Fruit fly (Drosophila melanogaster) whole organism, embryonic: Measurements from ENCODE around the gene CG31538.

Experiments
- Abd-B ChIP-seq: fragments of 200-800 bp; sonication (Bioruptor generic); optimal IDR thresholded peaks from 2 replicates; lab custom pipeline; 2018; ENCODE audit warnings: missing biosample characterization, mild to moderate bottlenecking, missing genetic modification characterization, moderate library complexity
- CG10321 ChIP-seq: fragments of 200-800 bp; sonication (Bioruptor generic); IDR thresholded peaks from 2 replicates; pipeline ENCODE4 v1.3.6; 2022; ENCODE audit warnings: missing biosample characterization, missing genetic modification characterization
- CG12769 ChIP-seq: fragments of 200-800 bp; sonication (Bioruptor generic); optimal IDR thresholded peaks from 2 replicates; lab custom pipeline; 2019; ENCODE audit warnings: missing biosample characterization, mild to moderate bottlenecking, missing genetic modification characterization, moderate library complexity
- CG1529 ChIP-seq: fragments of 200-800 bp; sonication (Bioruptor generic); optimal IDR thresholded peaks from 3 replicates; lab custom pipeline; 2018; ENCODE audit warnings: missing biosample characterization, missing genetic modification characterization
- CG15514 ChIP-seq: fragments of 200-800 bp; sonication (Bioruptor generic); optimal IDR thresholded peaks from 3 replicates; lab custom pipeline; 2017; ENCODE audit warnings: missing biosample characterization, missing genetic modification characterization, mild to moderate bottlenecking, moderate library complexity, missing genetic modification reagents
- CG1603 ChIP-seq: fragments of 200-800 bp; sonication (Bioruptor generic); optimal IDR thresholded peaks from 2 replicates; lab custom pipeline; 2019; ENCODE audit warnings: missing biosample characterization, mild to moderate bottlenecking, missing genetic modification characterization, moderate library complexity
- CG1647 ChIP-seq: fragments of 200-800 bp; sonication (Bioruptor generic); optimal IDR thresholded peaks from 3 replicates; lab custom pipeline; 2016; ENCODE audit warnings: missing biosample characterization, missing genetic modification characterization
- CG16863 ChIP-seq: fragments of 200-800 bp; sonication (Bioruptor generic); optimal IDR thresholded peaks from 3 replicates; lab custom pipeline; 2016; ENCODE audit warnings: missing biosample characterization, missing genetic modification characterization
- CG18011 ChIP-seq: fragments of 200-800 bp; sonication (Bioruptor generic); optimal IDR thresholded peaks from 2 replicates; lab custom pipeline; 2017; ENCODE audit warnings: missing biosample characterization, missing genetic modification characterization, mild to moderate bottlenecking, moderate library complexity, missing genotype
- CG2129 ChIP-seq: fragments of 200-800 bp; sonication (Bioruptor generic); IDR thresholded peaks from 2 replicates; pipeline ENCODE4 v1.3.6; 2022; ENCODE audit warnings: missing biosample characterization, missing genetic modification characterization; ENCODE audit not compliant: partially characterized antibody
- CG30403 ChIP-seq: fragments of 200-800 bp; sonication (Bioruptor generic); optimal IDR thresholded peaks from 3 replicates; lab custom pipeline; 2016; ENCODE audit warnings: missing biosample characterization, missing genetic modification characterization
- CG3065 ChIP-seq: fragments of 200-800 bp; sonication (Bioruptor generic); optimal IDR thresholded peaks from 2 replicates; lab custom pipeline; 2016; ENCODE audit warnings: missing biosample characterization, missing genetic modification characterization
- CG31388 ChIP-seq: fragments of 200-800 bp; sonication (Bioruptor generic); optimal IDR thresholded peaks from 2 replicates; lab custom pipeline; 2016; ENCODE audit warnings: missing biosample characterization, missing genetic modification characterization
- CG3838 ChIP-seq: fragments of 200-800 bp; sonication (Bioruptor generic); optimal IDR thresholded peaks from 3 replicates; lab custom pipeline; 2016; ENCODE audit warnings: missing biosample characterization, missing genetic modification characterization
- CG3995 ChIP-seq: fragments of 200-800 bp; sonication (Bioruptor generic); optimal IDR thresholded peaks from 3 replicates; lab custom pipeline; 2016; ENCODE audit warnings: missing biosample characterization, missing genetic modification characterization
- CG4282 ChIP-seq: fragments of 200-800 bp; sonication (Bioruptor generic); optimal IDR thresholded peaks from 2 replicates; lab custom pipeline; 2016; ENCODE audit warnings: missing biosample characterization, missing genetic modification characterization
- CG6689 ChIP-seq: fragments of 200-800 bp; sonication (Bioruptor generic); IDR thresholded peaks from 2 replicates; pipeline ENCODE4 v1.3.6; 2022; ENCODE audit warnings: missing biosample characterization, missing genetic modification characterization
- CG7271 ChIP-seq: fragments of 200-800 bp; sonication (Bioruptor generic); optimal IDR thresholded peaks from 2 replicates; lab custom pipeline; 2018; ENCODE audit warnings: missing biosample characterization, mild to moderate bottlenecking, missing genetic modification characterization, moderate library complexity
- CG7786 ChIP-seq: fragments of 200-800 bp; sonication (Bioruptor generic); optimal IDR thresholded peaks from 2 replicates; lab custom pipeline; 2016; ENCODE audit warnings: missing biosample characterization, missing genetic modification characterization
- CG8765 ChIP-seq: fragments of 200-800 bp; sonication (Bioruptor generic); IDR thresholded peaks from 2 replicates; pipeline ENCODE4 v1.3.6; 2022; ENCODE audit warnings: missing biosample characterization, missing genetic modification characterization
- CG9727 ChIP-seq: fragments of 200-800 bp; sonication (Bioruptor generic); optimal IDR thresholded peaks from 3 replicates; lab custom pipeline; 2017; ENCODE audit warnings: missing biosample characterization, mild to moderate bottlenecking, missing genetic modification characterization
- CG9817 ChIP-seq: fragments of 200-800 bp; sonication (Bioruptor generic); optimal IDR thresholded peaks from 2 replicates; lab custom pipeline; 2018; ENCODE audit warnings: missing biosample characterization, mild to moderate bottlenecking, missing genetic modification characterization, moderate library complexity
- Dip3 ChIP-seq: fragments of 200-800 bp; sonication (Bioruptor generic); optimal IDR thresholded peaks from 3 replicates; lab custom pipeline; 2016; ENCODE audit warnings: missing biosample characterization, missing genetic modification characterization
- Drgx ChIP-seq: fragments of 200-800 bp; sonication (Bioruptor generic); IDR thresholded peaks from 2 replicates; pipeline ENCODE4 v1.3.6; 2022; ENCODE audit warnings: missing biosample characterization, missing genetic modification characterization
- Hey ChIP-seq: fragments of 200-800 bp; sonication (Bioruptor generic); optimal IDR thresholded peaks from 3 replicates; lab custom pipeline; 2018; ENCODE audit warnings: missing biosample characterization, mild to moderate bottlenecking, missing genetic modification characterization
- Lhr ChIP-seq: fragments of 200-800 bp; sonication (Bioruptor generic); optimal IDR thresholded peaks from 3 replicates; lab custom pipeline; 2017; ENCODE audit warnings: mild to moderate bottlenecking, missing biosample characterization, missing genetic modification reagents, missing genetic modification characterization
- MBD-R2 ChIP-seq: fragments of 200-800 bp; sonication (Bioruptor generic); IDR thresholded peaks from 2 replicates; pipeline ENCODE4 v1.3.6; 2022; ENCODE audit warnings: missing biosample characterization, missing genetic modification characterization
- NfI ChIP-seq: fragments of 200-800 bp; sonication (Bioruptor generic); optimal IDR thresholded peaks from 3 replicates; lab custom pipeline; 2018; ENCODE audit warnings: missing biosample characterization, mild to moderate bottlenecking, missing genetic modification characterization, moderate library complexity
- Rfx ChIP-seq: fragments of 200-800 bp; sonication (Bioruptor generic); IDR thresholded peaks from 2 replicates; pipeline ENCODE4 v1.3.6; 2022; ENCODE audit warnings: missing biosample characterization, missing genetic modification characterization
- Scr ChIP-seq: fragments of 200-800 bp; sonication (Bioruptor generic); IDR thresholded peaks from 2 replicates; pipeline ENCODE4 v1.3.6; 2022; ENCODE audit warnings: missing biosample characterization, missing genetic modification characterization; ENCODE audit not compliant: partially characterized antibody
- Sin3A ChIP-seq: fragments of >200 bp; optimal IDR thresholded peaks from 2 replicates; lab custom pipeline; 2018
- Six4 ChIP-seq: fragments of 200-800 bp; sonication (Bioruptor generic); optimal IDR thresholded peaks from 2 replicates; lab custom pipeline; 2016; ENCODE audit warnings: missing biosample characterization, missing genetic modification characterization
- cas ChIP-seq: fragments of 200-800 bp; sonication (Bioruptor generic); IDR thresholded peaks from 2 replicates; pipeline ENCODE4 v1.3.6; 2022; ENCODE audit warnings: missing biosample characterization, missing genetic modification characterization
- dmrt99B ChIP-seq: fragments of 200-800 bp; sonication (Bioruptor generic); optimal IDR thresholded peaks from 2 replicates; lab custom pipeline; 2018; ENCODE audit warnings: missing biosample characterization, mild to moderate bottlenecking, missing genetic modification characterization, moderate library complexity
- dpn ChIP-seq, 2 experiments: fragments of 200-800 bp; sonication (Bioruptor generic); optimal IDR thresholded peaks; 3 replicates each; lab custom pipeline; 2016; ENCODE audit warnings: missing biosample characterization in 2 of 2, missing genetic modification characterization in 2 of 2
- emc ChIP-seq: fragments of 200-800 bp; sonication (Bioruptor generic); optimal IDR thresholded peaks from 2 replicates; lab custom pipeline; 2016; ENCODE audit warnings: missing biosample characterization, missing genetic modification characterization
- exex ChIP-seq: fragments of 200-800 bp; sonication (Bioruptor generic); optimal IDR thresholded peaks from 4 replicates; lab custom pipeline; 2018; ENCODE audit warnings: missing biosample characterization, mild to moderate bottlenecking, missing genetic modification characterization, moderate library complexity
- gfzf ChIP-seq: fragments of 200-800 bp; sonication (Bioruptor generic); optimal IDR thresholded peaks from 2 replicates; lab custom pipeline; 2016; ENCODE audit warnings: missing biosample characterization, mild to moderate bottlenecking, missing genetic modification characterization, moderate library complexity
- hbn ChIP-seq: fragments of 200-800 bp; sonication (Bioruptor generic); IDR thresholded peaks from 2 replicates; pipeline ENCODE4 v1.3.6; 2022; ENCODE audit warnings: missing biosample characterization, missing genetic modification characterization; ENCODE audit not compliant: partially characterized antibody
- jumu ChIP-seq: fragments of 200-800 bp; sonication (Bioruptor generic); optimal IDR thresholded peaks from 3 replicates; lab custom pipeline; 2016; ENCODE audit warnings: missing biosample characterization, missing genetic modification characterization
- kay ChIP-seq: fragments of 200-800 bp; sonication (Bioruptor generic); optimal IDR thresholded peaks from 2 replicates; lab custom pipeline; 2016; ENCODE audit warnings: missing biosample characterization, missing genetic modification characterization
- luna ChIP-seq: fragments of 200-800 bp; sonication (Bioruptor generic); optimal IDR thresholded peaks from 2 replicates; lab custom pipeline; 2016; ENCODE audit warnings: missing biosample characterization, missing genetic modification characterization
- odd ChIP-seq: fragments of 200-800 bp; sonication (Bioruptor generic); optimal IDR thresholded peaks from 2 replicates; lab custom pipeline; 2017; ENCODE audit warnings: missing biosample characterization, mild to moderate bottlenecking, missing genetic modification characterization
- pnt ChIP-seq: fragments of 200-800 bp; sonication (Bioruptor generic); optimal IDR thresholded peaks from 3 replicates; lab custom pipeline; 2016; ENCODE audit warnings: missing biosample characterization, missing genetic modification characterization
- row ChIP-seq: fragments of 200-800 bp; sonication (Bioruptor generic); IDR thresholded peaks from 3 replicates; pipeline ENCODE4 v1.3.6; 2022; ENCODE audit warnings: missing biosample characterization, missing genetic modification characterization
- run ChIP-seq: fragments of 200-800 bp; sonication (Bioruptor generic); optimal IDR thresholded peaks from 3 replicates; lab custom pipeline; 2018; ENCODE audit warnings: missing biosample characterization, mild to moderate bottlenecking, missing genetic modification characterization
- sr ChIP-seq: fragments of 200-800 bp; sonication (Bioruptor generic); IDR thresholded peaks from 3 replicates; pipeline ENCODE4 v1.3.6; 2022; ENCODE audit warnings: missing biosample characterization, missing genetic modification characterization
- usp ChIP-seq: fragments of >200 bp; optimal IDR thresholded peaks from 2 replicates; lab custom pipeline; 2017; ENCODE audit warnings: missing biosample characterization, missing genetic modification characterization
- vvl ChIP-seq: fragments of 200-800 bp; sonication (Bioruptor generic); IDR thresholded peaks from 2 replicates; pipeline ENCODE4 v1.3.6; 2022; ENCODE audit warnings: missing biosample characterization, missing genetic modification characterization
- zf30C ChIP-seq: fragments of 200-800 bp; sonication (Bioruptor generic); optimal IDR thresholded peaks from 3 replicates; lab custom pipeline; 2018; ENCODE audit warnings: missing biosample characterization, mild to moderate bottlenecking, missing genetic modification characterization

CG31538 gene

DNA sequence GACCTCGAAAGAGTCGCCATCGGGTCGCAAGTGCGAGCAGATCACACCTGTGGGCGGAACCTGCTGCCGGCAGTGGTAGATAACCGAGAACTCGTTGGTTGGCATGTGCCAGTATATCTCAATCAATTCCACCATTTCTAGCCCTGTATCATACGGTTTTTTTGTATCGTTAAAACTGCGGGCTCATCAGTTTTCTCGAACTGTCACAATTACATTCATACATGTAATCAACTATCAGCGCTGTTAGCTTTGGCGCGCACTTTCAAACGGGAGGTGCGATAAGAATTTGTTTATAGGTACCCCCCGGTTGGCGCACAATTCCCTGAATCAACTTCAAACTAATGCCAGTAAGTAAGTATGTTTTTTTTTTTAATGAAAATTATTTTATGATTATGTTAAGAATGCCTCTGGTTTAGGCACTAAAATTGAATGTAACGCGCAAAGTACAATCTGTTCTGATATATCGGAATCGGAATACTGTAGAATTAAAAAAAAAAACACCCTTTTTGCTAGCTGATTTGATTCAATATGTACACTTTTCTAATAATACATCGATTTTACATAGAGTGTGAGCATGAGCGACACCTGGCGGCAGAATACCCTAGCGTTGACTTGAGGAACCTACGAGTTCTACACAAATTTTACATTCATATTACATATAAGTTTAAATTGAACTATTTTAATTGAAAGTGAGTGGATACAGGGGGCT, 21.1 kb upstream of the CG31538 start (continued):
- peak; percentile 61 for TF ChIP-seq CG30403 (GFP tag; lab: Kevin White, UChicago)
- TF ChIP-seq Abd-B (GFP tag; lab: Kevin White, UChicago) = no peak
- peak; percentile 62 for TF ChIP-seq CG9817 (tag; lab: Kevin White, UChicago)
- peak; percentile 33 for TF ChIP-seq luna
- TF ChIP-seq Sin3A (lab: Kevin White, UChicago) = no peak
- peak; percentile 25 for TF ChIP-seq CG9727 (GFP tag; lab: Kevin White, UChicago)
- 0 out of 2 replicates have a peak, but pooled peaks have one; percentile 28 for TF ChIP-seq cas (GFP tag; lab: Robert Waterston, UW)
- TF ChIP-seq CG2129 (GFP tag; lab: Robert Waterston, UW) = no peak
- peak; percentile 37 for TF ChIP-seq CG31388 (GFP tag; lab: Kevin White, UChicago)
- peak; percentile 66 to 70 for TF ChIP-seq dpn (GFP tag; optimal IDR thresholded peaks at IDR 0.05; lab: Kevin White, UChicago)
- TF ChIP-seq MBD-R2 (GFP tag; lab: Robert Waterston, UW) = no peak; the same call in 1 of the 2 replicates
- TF ChIP-seq Hey (tag; lab: Kevin White, UChicago) = no peak
- no peak for TF ChIP-seq hbn
- peak; percentile 60 for TF ChIP-seq CG3065 (GFP tag; lab: Kevin White, UChicago)
- TF ChIP-seq run (tag; lab: Kevin White, UChicago) = no peak
- TF ChIP-seq pnt (GFP tag; lab: Kevin White, UChicago) = peak; percentile 65
- peak; percentile 43 for TF ChIP-seq jumu (GFP tag; lab: Kevin White, UChicago)
- TF ChIP-seq NfI = peak; percentile 63
- peak; percentile 68 for TF ChIP-seq CG1603 (tag; lab: Kevin White, UChicago)
- TF ChIP-seq emc (GFP tag; lab: Kevin White, UChicago) = no peak
- TF ChIP-seq CG7786 (GFP tag; lab: Kevin White, UChicago) = no peak
- TF ChIP-seq Lhr = peak; percentile 81
- TF ChIP-seq kay (GFP tag; lab: Kevin White, UChicago) = peak; percentile 29
- TF ChIP-seq sr = no peak
- no peak for TF ChIP-seq CG10321 (GFP tag; lab: Robert Waterston, UW)
- TF ChIP-seq CG4282 = no peak
- TF ChIP-seq CG6689 (GFP tag; lab: Robert Waterston, UW) = 0 out of 2 replicates have a peak, but pooled peaks have one; percentile 20
- TF ChIP-seq vvl = peak; percentile 67
- no peak for TF ChIP-seq usp (GFP tag; lab: Kevin White, UChicago)
- TF ChIP-seq CG3995 = peak; percentile 21
- peak; percentile 18 for TF ChIP-seq CG12769 (tag; lab: Kevin White, UChicago)
- TF ChIP-seq Six4 (GFP tag; lab: Kevin White, UChicago) = no peak
- TF ChIP-seq CG16863 (GFP tag; lab: Kevin White, UChicago) = peak; percentile 43
- no peak for TF ChIP-seq CG7271 (tag; lab: Kevin White, UChicago)
- TF ChIP-seq Rfx (GFP tag; lab: Robert Waterston, UW) = peak; percentile 83
- TF ChIP-seq CG1647 (GFP tag; lab: Kevin White, UChicago) = peak; percentile 72
- TF ChIP-seq CG8765 (GFP tag; lab: Robert Waterston, UW) = no peak
- TF ChIP-seq dmrt99B (tag; lab: Kevin White, UChicago) = peak; percentile 29
- 0 out of 2 replicates have a peak, but pooled peaks have one; percentile 5 for TF ChIP-seq Drgx (GFP tag; lab: Robert Waterston, UW)
- TF ChIP-seq CG15514 = peak; percentile 55
- TF ChIP-seq CG1529 (GFP tag; lab: Kevin White, UChicago) = no peak
- no peak for TF ChIP-seq odd (GFP tag; lab: Kevin White, UChicago)
- peak; percentile 23 for TF ChIP-seq gfzf (GFP tag; lab: Kevin White, UChicago)
- no peak for TF ChIP-seq CG3838 (GFP tag; lab: Kevin White, UChicago)
- TF ChIP-seq exex (tag; lab: Kevin White, UChicago) = no peak
- peak; percentile 57 for TF ChIP-seq row (GFP tag; lab: Robert Waterston, UW)
- no peak for TF ChIP-seq CG18011 (GFP tag; lab: Kevin White, UChicago)
- TF ChIP-seq Dip3 (GFP tag; lab: Kevin White, UChicago) = peak; percentile 64
- peak; percentile 29 for TF ChIP-seq zf30C (GFP tag; lab: Kevin White, UChicago)
- TF ChIP-seq Scr (GFP tag; lab: Robert Waterston, UW) = peak; percentile 33
